Fruit fly (Drosophila melanogaster) whole organism, adult: ENCODE data around the gene Nlg3.

Experiments
- CG33017 ChIP-seq: fragments of 200-800 bp; sonication (Bioruptor generic); optimal IDR thresholded peaks from 2 replicates; lab custom pipeline; 2018; ENCODE audit warnings: missing biosample characterization, mild to moderate bottlenecking, missing genetic modification characterization, moderate library complexity
- kay ChIP-seq: fragments of 200-800 bp; sonication (Bioruptor generic); peaks from one replicate; lab custom pipeline; 2016; ENCODE audit warnings: missing biosample characterization, missing genetic modification characterization, borderline replicate concordance
- ovo ChIP-seq: fragments of 200-800 bp; sonication (Bioruptor generic); optimal IDR thresholded peaks from 2 replicates; lab custom pipeline; 2016; ENCODE audit warnings: missing biosample characterization, missing genetic modification characterization
- tj ChIP-seq: fragments of 200-800 bp; sonication (Bioruptor generic); optimal IDR thresholded peaks from 3 replicates; lab custom pipeline; 2017; ENCODE audit warnings: missing biosample characterization, mild to moderate bottlenecking, missing genetic modification characterization, moderate library complexity

- TF ChIP-seq kay (GFP tag; lab: Kevin White, UChicago): no peak
- no peak for TF ChIP-seq ovo
- no peak for TF ChIP-seq CG33017 (tag; lab: Kevin White, UChicago)
- no peak for TF ChIP-seq tj
These were observed 28.6 kb upstream of the Nlg3 start for dm6 chr3R:7667843-7668242.
